Worm (Caenorhabditis elegans) whole organism, late embryonic: Measurements from ENCODE around the gene rmd-1.

Source experiments
- C38D4.7 ChIP-seq: fragments of 200-800 bp; sonication (Bioruptor generic); optimal IDR thresholded peaks from 2 replicates; lab custom pipeline; 2018; ENCODE audit warnings: mild to moderate bottlenecking, missing genetic modification characterization, moderate library complexity, missing compliant biosample characterization
- F13H6.1 ChIP-seq: sonication (generic microtip); optimal IDR thresholded peaks from 2 replicates; lab custom pipeline; 2016; ENCODE audit warnings: missing genetic modification characterization, missing compliant biosample characterization
- K02D7.2 ChIP-seq: sonication (generic microtip); optimal IDR thresholded peaks from 2 replicates; lab custom pipeline; 2017; ENCODE audit warnings: mild to moderate bottlenecking, missing genetic modification characterization, missing compliant biosample characterization
- T23F11.4 ChIP-seq: fragments of 200-800 bp; sonication (Bioruptor generic); optimal IDR thresholded peaks from 2 replicates; lab custom pipeline; 2018; ENCODE audit warnings: mild to moderate bottlenecking, missing genetic modification characterization, missing compliant biosample characterization
- ahr-1 ChIP-seq: sonication (generic microtip); optimal IDR thresholded peaks from 2 replicates; lab custom pipeline; 2016; ENCODE audit warnings: missing genetic modification characterization, missing compliant biosample characterization
- ama-1 ChIP-seq: fragments of 150-350 bp; optimal IDR thresholded peaks from 2 replicates; lab custom pipeline; 2014
- ceh-14 ChIP-seq: sonication (generic microtip); optimal IDR thresholded peaks from 2 replicates; lab custom pipeline; 2016; ENCODE audit warnings: missing genotype, missing genetic modification characterization, missing compliant biosample characterization
- ceh-19 ChIP-seq: fragments of 200-800 bp; sonication (Bioruptor generic); optimal IDR thresholded peaks from 2 replicates; lab custom pipeline; 2018; ENCODE audit warnings: mild to moderate bottlenecking, missing genetic modification characterization, missing compliant biosample characterization
- ceh-24 ChIP-seq: sonication (generic microtip); optimal IDR thresholded peaks from 2 replicates; lab custom pipeline; 2016; ENCODE audit warnings: mild to moderate bottlenecking, missing genetic modification characterization, missing compliant biosample characterization
- ceh-30 ChIP-seq: fragments of 150-350 bp; optimal IDR thresholded peaks from 2 replicates; lab custom pipeline; 2014; ENCODE audit warnings: missing biosample characterization, missing genetic modification characterization
- ceh-31 ChIP-seq: sonication (generic microtip); optimal IDR thresholded peaks from 2 replicates; lab custom pipeline; 2016; ENCODE audit warnings: missing genetic modification characterization, missing compliant biosample characterization
- ceh-34 ChIP-seq: sonication (generic microtip); optimal IDR thresholded peaks from 2 replicates; lab custom pipeline; 2016; ENCODE audit warnings: mild to moderate bottlenecking, missing genetic modification characterization, missing compliant biosample characterization
- ceh-9 ChIP-seq: sonication (generic microtip); optimal IDR thresholded peaks from 2 replicates; lab custom pipeline; 2016; ENCODE audit warnings: mild to moderate bottlenecking, missing genetic modification characterization, inconsistent platforms, missing compliant biosample characterization
- dve-1 ChIP-seq: sonication (generic microtip); optimal IDR thresholded peaks from 2 replicates; lab custom pipeline; 2017; ENCODE audit warnings: antibody characterized with exemption, mild to moderate bottlenecking, missing genetic modification characterization, missing compliant biosample characterization
- elt-2 ChIP-seq: sonication (generic microtip); optimal IDR thresholded peaks from 2 replicates; lab custom pipeline; 2016; ENCODE audit warnings: missing genetic modification reagents, missing genetic modification characterization, missing compliant biosample characterization
- eyg-1 ChIP-seq: sonication (generic microtip); optimal IDR thresholded peaks from 2 replicates; lab custom pipeline; 2016; ENCODE audit warnings: missing genotype, missing genetic modification characterization, missing compliant biosample characterization
- fax-1 ChIP-seq: sonication (generic microtip); optimal IDR thresholded peaks from 2 replicates; lab custom pipeline; 2016; ENCODE audit warnings: missing genotype, missing genetic modification characterization, missing compliant biosample characterization
- hlh-13 ChIP-seq: fragments of 200-800 bp; sonication (Bioruptor generic); optimal IDR thresholded peaks from 2 replicates; lab custom pipeline; 2018; ENCODE audit warnings: mild to moderate bottlenecking, missing genetic modification characterization, missing compliant biosample characterization
- hlh-30 ChIP-seq: sonication (generic microtip); optimal IDR thresholded peaks from 2 replicates; lab custom pipeline; 2017; ENCODE audit warnings: antibody characterized with exemption, missing genetic modification characterization, missing compliant biosample characterization; ENCODE audit not compliant: insufficient read depth
- hlh-6 ChIP-seq: sonication (generic microtip); optimal IDR thresholded peaks from 2 replicates; lab custom pipeline; 2016; ENCODE audit warnings: missing genotype, missing genetic modification characterization, missing compliant biosample characterization
- lim-6 ChIP-seq: sonication (generic microtip); optimal IDR thresholded peaks from 2 replicates; lab custom pipeline; 2016; ENCODE audit warnings: missing genetic modification characterization, missing compliant biosample characterization
- lin-11 ChIP-seq: fragments of 200-800 bp; sonication (Bioruptor generic); optimal IDR thresholded peaks from 2 replicates; lab custom pipeline; 2018; ENCODE audit warnings: mild to moderate bottlenecking, missing genetic modification characterization, missing compliant biosample characterization
- nfya-1 ChIP-seq: sonication (generic microtip); optimal IDR thresholded peaks from 2 replicates; lab custom pipeline; 2017; ENCODE audit warnings: missing genetic modification characterization, mild to moderate bottlenecking, missing compliant biosample characterization, antibody characterized with exemption, moderate library complexity
- nhr-11 ChIP-seq: fragments of 150-350 bp; optimal IDR thresholded peaks from 2 replicates; lab custom pipeline; 2014; ENCODE audit warnings: missing biosample characterization, missing genetic modification characterization
- nhr-232 ChIP-seq: sonication (generic microtip); optimal IDR thresholded peaks from 2 replicates; lab custom pipeline; 2016; ENCODE audit warnings: missing genetic modification characterization, missing compliant biosample characterization
- odd-2 ChIP-seq: sonication (generic microtip); optimal IDR thresholded peaks from 2 replicates; lab custom pipeline; 2017; ENCODE audit warnings: antibody characterized with exemption, mild to moderate bottlenecking, missing genetic modification characterization, missing compliant biosample characterization
- pag-3 ChIP-seq: sonication (generic microtip); optimal IDR thresholded peaks from 2 replicates; lab custom pipeline; 2016; ENCODE audit warnings: missing compliant biosample characterization, missing genetic modification characterization, borderline replicate concordance
- pat-9 ChIP-seq: fragments of 200-800 bp; sonication (Bioruptor generic); optimal IDR thresholded peaks from 2 replicates; lab custom pipeline; 2018; ENCODE audit warnings: mild to moderate bottlenecking, missing genetic modification characterization, moderate library complexity, missing compliant biosample characterization
- pha-2 ChIP-seq: sonication (generic microtip); optimal IDR thresholded peaks from 2 replicates; lab custom pipeline; 2017; ENCODE audit warnings: mild to moderate bottlenecking, missing genetic modification characterization, missing compliant biosample characterization
- pha-4 ChIP-seq: fragments of 150-350 bp; optimal IDR thresholded peaks from 2 replicates; lab custom pipeline; 2018; ENCODE audit warnings: missing biosample characterization, missing genetic modification reagents, missing genetic modification characterization
- pqm-1 ChIP-seq: sonication (generic microtip); optimal IDR thresholded peaks from 2 replicates; lab custom pipeline; 2016; ENCODE audit warnings: missing genetic modification characterization, missing compliant biosample characterization
- ref-2 ChIP-seq: sonication (generic microtip); optimal IDR thresholded peaks from 2 replicates; lab custom pipeline; 2016; ENCODE audit warnings: missing genetic modification characterization, missing compliant biosample characterization
- rnt-1 ChIP-seq: sonication (generic microtip); optimal IDR thresholded peaks from 2 replicates; lab custom pipeline; 2016; ENCODE audit warnings: missing genetic modification characterization, missing compliant biosample characterization
- sdc-2 ChIP-seq: sonication (generic microtip); optimal IDR thresholded peaks from 2 replicates; lab custom pipeline; 2016; ENCODE audit warnings: missing genotype, missing genetic modification characterization, missing compliant biosample characterization
- tbx-2 ChIP-seq: sonication (generic microtip); optimal IDR thresholded peaks from 2 replicates; lab custom pipeline; 2016; ENCODE audit warnings: missing genetic modification characterization, missing compliant biosample characterization
- tbx-7 ChIP-seq: sonication (generic microtip); optimal IDR thresholded peaks from 2 replicates; lab custom pipeline; 2016; ENCODE audit warnings: missing genotype, missing genetic modification characterization, missing compliant biosample characterization
- unc-3 ChIP-seq, 2 experiments: fragments of 200-800 bp in 1 of 2; sonication (Bioruptor generic) in 1 of 2; sonication (generic microtip) in 1 of 2; conservative IDR thresholded peaks in 1 of 2; optimal IDR thresholded peaks in 1 of 2; 2 replicates each; pipeline versions ENCODE4 v1.3.6 to Lab custom; 2016 to 2022; ENCODE audit warnings: missing compliant biosample characterization in 2 of 2, missing genetic modification characterization in 2 of 2, missing genetic modification reagents in 1 of 2
- unc-55 ChIP-seq: sonication (generic microtip); optimal IDR thresholded peaks from 2 replicates; lab custom pipeline; 2017; ENCODE audit warnings: missing biosample characterization, missing genetic modification reagents, missing genetic modification characterization

The rmd-1 gene

DNA sequence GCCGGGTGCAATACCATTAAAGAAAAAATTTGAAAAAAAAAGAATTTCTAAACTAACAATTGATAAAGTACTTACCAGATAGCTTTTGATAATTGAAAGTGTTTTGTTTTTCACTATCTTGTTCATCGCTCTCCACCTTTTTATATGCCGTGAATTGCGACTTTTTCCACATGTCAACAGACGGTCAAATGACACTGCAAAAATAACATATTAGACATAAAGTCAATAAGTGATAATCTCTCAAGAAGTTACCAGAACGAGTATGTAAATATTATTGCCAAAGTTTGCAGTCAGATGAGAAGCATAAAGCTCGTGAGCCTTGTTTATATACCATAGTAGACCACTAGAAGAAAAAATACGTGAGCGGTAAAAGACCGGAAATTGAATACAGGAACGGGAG, 23.0 kb upstream of the rmd-1 start, which contains the start of gene dao-6:
Gene dao-6 (minus strand): TSS at position 345 of the 400 bp plus-strand sequence.
- TF ChIP-seq ceh-9 (tag; lab: Kevin White, UChicago): no peak
- TF ChIP-seq odd-2 (tag; lab: Kevin White, UChicago): no peak
- TF ChIP-seq hlh-30 (tag; lab: Kevin White, UChicago): no peak
- no peak for TF ChIP-seq nhr-232
- TF ChIP-seq fax-1 (tag; lab: Kevin White, UChicago): no peak
- TF ChIP-seq K02D7.2 (tag; lab: Kevin White, UChicago): no peak
- no peak for TF ChIP-seq ceh-34 (tag; lab: Kevin White, UChicago)
- TF ChIP-seq tbx-7 (tag; lab: Kevin White, UChicago): no peak
- no peak for TF ChIP-seq sdc-2 (tag; lab: Kevin White, UChicago)
- no peak for TF ChIP-seq T23F11.4 (GFP tag; lab: Kevin White, UChicago)
- TF ChIP-seq hlh-13 (GFP tag; lab: Kevin White, UChicago): no peak
- TF ChIP-seq elt-2 (tag; lab: Kevin White, UChicago): no peak
- no peak for TF ChIP-seq tbx-2 (tag; lab: Kevin White, UChicago)
- no peak for TF ChIP-seq dve-1
- TF ChIP-seq lim-6 (tag; lab: Kevin White, UChicago): no peak
- no peak for TF ChIP-seq eyg-1 (tag; lab: Kevin White, UChicago)
- no peak for TF ChIP-seq unc-3 (GFP tag; conservative IDR thresholded peaks at IDR 0.05; lab: Robert Waterston, UW)
- TF ChIP-seq unc-3 (tag; optimal IDR thresholded peaks at IDR 0.05; lab: Kevin White, UChicago): no peak
- no peak for TF ChIP-seq ceh-19 (GFP tag; lab: Kevin White, UChicago)
- TF ChIP-seq ceh-24: no peak

ce11 chrIII:9738954-9739353, 19.9 kb upstream of the rmd-1 start, which contains the start of gene hlh-4:
TSS of gene hlh-4 (minus strand) at chrIII:9739054.
- TF ChIP-seq F13H6.1 (tag; lab: Kevin White, UChicago): no peak
- TF ChIP-seq pat-9 (tag; lab: Kevin White, UChicago): no peak
- no peak for TF ChIP-seq lin-11 (tag; lab: Kevin White, UChicago)
- no peak for TF ChIP-seq ceh-31
- TF ChIP-seq rnt-1 (tag; lab: Kevin White, UChicago): no peak
- TF ChIP-seq pha-4 (tag; lab: Kevin White, UChicago): no peak
- TF ChIP-seq C38D4.7 (GFP tag; lab: Kevin White, UChicago): no peak
- TF ChIP-seq nhr-232: no peak
- TF ChIP-seq unc-3 (GFP tag; conservative IDR thresholded peaks at IDR 0.05; lab: Robert Waterston, UW): no peak
- no peak for TF ChIP-seq unc-3 (tag; optimal IDR thresholded peaks at IDR 0.05; lab: Kevin White, UChicago)
- no peak for TF ChIP-seq dve-1
- TF ChIP-seq ceh-24: no peak
- TF ChIP-seq sdc-2 (tag; lab: Kevin White, UChicago): no peak
- no peak for TF ChIP-seq ahr-1 (tag; lab: Kevin White, UChicago)
- TF ChIP-seq tbx-7 (tag; lab: Kevin White, UChicago): no peak
- TF ChIP-seq nhr-11 (tag; lab: Kevin White, UChicago): no peak
- TF ChIP-seq elt-2 (tag; lab: Kevin White, UChicago): no peak
- no peak for TF ChIP-seq ceh-30 (tag; lab: Kevin White, UChicago)
- no peak for TF ChIP-seq ama-1
- TF ChIP-seq ceh-34 (tag; lab: Kevin White, UChicago): no peak
- no peak for TF ChIP-seq pha-2

DNA sequence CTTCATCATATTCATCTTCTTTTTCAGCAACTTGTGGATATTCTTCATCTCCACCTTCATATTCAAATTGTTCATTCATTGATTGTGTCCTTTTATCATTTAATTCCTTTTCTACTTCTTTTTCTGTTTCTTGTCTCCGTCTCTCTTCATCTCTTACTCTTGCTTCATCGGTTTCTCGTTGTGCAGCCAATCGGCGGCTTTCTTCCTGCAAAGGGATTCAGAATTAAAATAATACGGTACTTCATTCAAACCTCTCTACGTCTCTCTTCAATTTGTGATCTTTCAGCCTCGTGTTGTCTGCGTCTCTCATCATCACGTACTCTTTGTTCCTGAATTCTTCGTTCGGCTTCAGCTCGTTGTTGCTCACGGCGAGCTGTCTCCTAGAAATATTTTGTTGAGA, 18.2 kb upstream of the rmd-1 start:
- TF ChIP-seq hlh-6 (tag; lab: Kevin White, UChicago) (no peak), ama-1 (no peak), nfya-1 (tag; lab: Kevin White, UChicago) (peak; percentile 80), pha-4 (tag; lab: Kevin White, UChicago) (no peak)
- TF ChIP-seq, all 69 proteins: peak for 1

DNA sequence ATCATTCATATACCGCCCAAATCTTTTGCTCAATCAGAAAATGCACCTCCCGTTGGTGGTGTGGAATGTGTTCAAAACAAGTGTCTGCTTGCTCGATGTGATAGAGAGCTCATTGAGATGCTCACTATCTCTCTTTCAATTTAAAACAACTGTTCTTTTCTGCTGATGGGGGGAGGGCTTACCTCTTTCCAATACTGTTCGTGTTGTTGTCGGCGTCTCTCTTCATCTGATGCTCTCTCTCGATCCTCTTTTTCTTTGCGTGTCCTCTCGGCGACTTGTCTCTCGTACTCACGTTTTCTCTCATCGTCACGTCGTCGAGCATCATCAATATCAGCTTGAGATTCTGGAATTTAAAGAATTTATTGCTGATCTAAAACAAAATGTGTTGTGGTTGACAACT, 16.9 kb upstream of the rmd-1 start:
- TF ChIP-seq ceh-14 (tag; lab: Kevin White, UChicago) (no peak), pqm-1 (tag; lab: Kevin White, UChicago) (no peak), ref-2 (tag; lab: Kevin White, UChicago) (peak; percentile 33), hlh-6 (tag; lab: Kevin White, UChicago) (no peak), pag-3 (no peak), nfya-1 (tag; lab: Kevin White, UChicago) (peak; percentile 0), tbx-2 (tag; lab: Kevin White, UChicago) (peak; percentile 2), unc-55 (GFP tag; lab: Kevin White, UChicago) (peak; percentile 57)
